Fruit fly (Drosophila melanogaster) whole organism, embryonic: ENCODE data around the gene CG42751.

ENCODE experiments used
- Ada2b ChIP-seq: fragments of 200-800 bp; sonication (Bioruptor generic); IDR thresholded peaks from 2 replicates; pipeline ENCODE4 v1.3.6; 2022; ENCODE audit warnings: missing biosample characterization, missing genetic modification characterization
- Atf6 ChIP-seq: fragments of 200-800 bp; sonication (Bioruptor generic); IDR thresholded peaks from 2 replicates; pipeline ENCODE4 v1.3.6; 2022; ENCODE audit warnings: missing biosample characterization, missing genetic modification characterization
- CG11560 ChIP-seq: fragments of 200-800 bp; sonication (Bioruptor generic); IDR thresholded peaks from 3 replicates; pipeline ENCODE4 v1.3.6; 2022; ENCODE audit warnings: missing biosample characterization, missing genetic modification characterization
- CG12071 ChIP-seq: fragments of 200-800 bp; sonication (Bioruptor generic); optimal IDR thresholded peaks from 3 replicates; lab custom pipeline; 2018; ENCODE audit warnings: missing biosample characterization, mild to moderate bottlenecking, missing genetic modification characterization
- CG12659 ChIP-seq: fragments of 200-800 bp; sonication (Bioruptor generic); optimal IDR thresholded peaks from 3 replicates; lab custom pipeline; 2017; ENCODE audit warnings: mild to moderate bottlenecking, missing biosample characterization, missing genetic modification reagents, missing genetic modification characterization
- CG14710 ChIP-seq: fragments of 200-800 bp; sonication (Bioruptor generic); optimal IDR thresholded peaks from 3 replicates; lab custom pipeline; 2019; ENCODE audit warnings: missing biosample characterization, mild to moderate bottlenecking, missing genetic modification characterization, moderate library complexity
- CG1602 ChIP-seq: fragments of 200-800 bp; sonication (Bioruptor generic); optimal IDR thresholded peaks from 3 replicates; lab custom pipeline; 2016; ENCODE audit warnings: missing biosample characterization, missing genetic modification characterization
- CG17802 ChIP-seq: fragments of 200-800 bp; sonication (Bioruptor generic); optimal IDR thresholded peaks from 2 replicates; lab custom pipeline; 2018; ENCODE audit warnings: missing biosample characterization, mild to moderate bottlenecking, missing genetic modification characterization, moderate library complexity
- CG17829 ChIP-seq: fragments of 200-800 bp; optimal IDR thresholded peaks from 2 replicates; lab custom pipeline; 2019; ENCODE audit warnings: missing biosample characterization, mild to moderate bottlenecking, missing genetic modification characterization, moderate library complexity
- CG2120 ChIP-seq: fragments of 200-800 bp; sonication (Bioruptor generic); optimal IDR thresholded peaks from 3 replicates; lab custom pipeline; 2016; ENCODE audit warnings: missing biosample characterization, missing genetic modification characterization
- CG31441 ChIP-seq: fragments of 200-800 bp; sonication (Bioruptor generic); IDR thresholded peaks from 2 replicates; pipeline ENCODE4 v1.3.6; 2022; ENCODE audit warnings: missing biosample characterization, missing genetic modification characterization
- CG3281 ChIP-seq: fragments of 200-800 bp; sonication (Bioruptor generic); optimal IDR thresholded peaks from 3 replicates; lab custom pipeline; 2017; ENCODE audit warnings: missing biosample characterization, mild to moderate bottlenecking, missing genetic modification characterization
- CG4282 ChIP-seq: fragments of 200-800 bp; sonication (Bioruptor generic); optimal IDR thresholded peaks from 2 replicates; lab custom pipeline; 2016; ENCODE audit warnings: missing biosample characterization, missing genetic modification characterization
- CG6254 ChIP-seq: fragments of 200-800 bp; sonication (Bioruptor generic); optimal IDR thresholded peaks from 3 replicates; lab custom pipeline; 2017; ENCODE audit warnings: mild to moderate bottlenecking, missing biosample characterization, missing genetic modification reagents, missing genetic modification characterization
- CG6654 ChIP-seq: fragments of 200-800 bp; sonication (Bioruptor generic); optimal IDR thresholded peaks from 2 replicates; lab custom pipeline; 2017; ENCODE audit warnings: missing biosample characterization, mild to moderate bottlenecking, missing genetic modification characterization
- CG6689 ChIP-seq: fragments of 200-800 bp; sonication (Bioruptor generic); IDR thresholded peaks from 2 replicates; pipeline ENCODE4 v1.3.6; 2022; ENCODE audit warnings: missing biosample characterization, missing genetic modification characterization
- CG7556 ChIP-seq: fragments of 200-800 bp; sonication (Bioruptor generic); optimal IDR thresholded peaks from 2 replicates; lab custom pipeline; 2017; ENCODE audit warnings: missing biosample characterization, mild to moderate bottlenecking, missing genetic modification characterization
- CG7987 ChIP-seq: fragments of 200-800 bp; sonication (Bioruptor generic); optimal IDR thresholded peaks from 2 replicates; lab custom pipeline; 2018; ENCODE audit warnings: missing biosample characterization, mild to moderate bottlenecking, missing genetic modification characterization, moderate library complexity
- CG8281 ChIP-seq: fragments of 200-800 bp; sonication (Bioruptor generic); optimal IDR thresholded peaks from 2 replicates; lab custom pipeline; 2018; ENCODE audit warnings: missing biosample characterization, mild to moderate bottlenecking, missing genetic modification characterization, moderate library complexity
- CG9817 ChIP-seq: fragments of 200-800 bp; sonication (Bioruptor generic); optimal IDR thresholded peaks from 2 replicates; lab custom pipeline; 2018; ENCODE audit warnings: missing biosample characterization, mild to moderate bottlenecking, missing genetic modification characterization, moderate library complexity
- CG9932 ChIP-seq: fragments of 200-800 bp; sonication (Bioruptor generic); IDR thresholded peaks from 2 replicates; pipeline ENCODE4 v1.3.6; 2022; ENCODE audit warnings: missing biosample characterization, missing genetic modification characterization
- Dek ChIP-seq: fragments of 200-800 bp; sonication (Bioruptor generic); optimal IDR thresholded peaks from 3 replicates; lab custom pipeline; 2019; ENCODE audit warnings: missing biosample characterization, mild to moderate bottlenecking, missing genetic modification characterization, moderate library complexity
- Fer1 ChIP-seq: fragments of 200-800 bp; sonication (Bioruptor generic); optimal IDR thresholded peaks from 2 replicates; lab custom pipeline; 2017; ENCODE audit warnings: missing biosample characterization, mild to moderate bottlenecking, missing genetic modification characterization
- Fer3 ChIP-seq: fragments of 200-800 bp; sonication (Bioruptor generic); optimal IDR thresholded peaks from 2 replicates; lab custom pipeline; 2018; ENCODE audit warnings: missing biosample characterization, mild to moderate bottlenecking, missing genetic modification characterization, moderate library complexity
- GATAe ChIP-seq: fragments of 200-800 bp; sonication (Bioruptor generic); conservative IDR thresholded peaks from 2 replicates; pipeline ENCODE4 v1.3.6; 2022; ENCODE audit warnings: missing biosample characterization, missing genetic modification characterization
- HLHmδ ChIP-seq: fragments of 200-800 bp; sonication (Bioruptor generic); optimal IDR thresholded peaks from 2 replicates; lab custom pipeline; 2018; ENCODE audit warnings: missing biosample characterization, mild to moderate bottlenecking, missing genetic modification characterization, moderate library complexity
- Hmr ChIP-seq: fragments of 200-800 bp; sonication (Bioruptor generic); optimal IDR thresholded peaks from 3 replicates; lab custom pipeline; 2017; ENCODE audit warnings: mild to moderate bottlenecking, missing biosample characterization, missing genetic modification reagents, missing genetic modification characterization
- Max ChIP-seq: fragments of 200-800 bp; sonication (Bioruptor generic); optimal IDR thresholded peaks from 2 replicates; lab custom pipeline; 2016; ENCODE audit warnings: missing biosample characterization, mild to moderate bottlenecking, missing genetic modification characterization
- Meics ChIP-seq: fragments of 200-800 bp; sonication (Bioruptor generic); optimal IDR thresholded peaks from 2 replicates; lab custom pipeline; 2017; ENCODE audit warnings: missing biosample characterization, mild to moderate bottlenecking, missing genetic modification characterization
- NFAT ChIP-seq: fragments of 200-800 bp; sonication (Bioruptor generic); IDR thresholded peaks from 2 replicates; pipeline ENCODE4 v1.3.6; 2022; ENCODE audit warnings: missing biosample characterization, missing genetic modification characterization
- Poxn ChIP-seq: fragments of 200-800 bp; sonication (Bioruptor generic); IDR thresholded peaks from 2 replicates; pipeline ENCODE4 v1.3.6; 2022; ENCODE audit warnings: missing biosample characterization, missing genetic modification characterization
- Ptx1 ChIP-seq: fragments of 200-800 bp; sonication (Bioruptor generic); IDR thresholded peaks from 2 replicates; pipeline ENCODE4 v1.3.6; 2022; ENCODE audit warnings: missing biosample characterization, missing genetic modification characterization
- Usf ChIP-seq: fragments of 200-800 bp; sonication (Bioruptor generic); optimal IDR thresholded peaks from 2 replicates; lab custom pipeline; 2017; ENCODE audit warnings: missing genotype, missing biosample characterization, missing genetic modification characterization
- bigmax ChIP-seq: fragments of 200-800 bp; sonication (Bioruptor generic); optimal IDR thresholded peaks from 2 replicates; lab custom pipeline; 2018; ENCODE audit warnings: missing biosample characterization, mild to moderate bottlenecking, missing genetic modification characterization
- cg ChIP-seq: fragments of 200-800 bp; sonication (Bioruptor generic); optimal IDR thresholded peaks from 3 replicates; lab custom pipeline; 2019; ENCODE audit warnings: missing biosample characterization, mild to moderate bottlenecking, missing genetic modification characterization, moderate library complexity
- chm ChIP-seq: fragments of 200-800 bp; sonication (Bioruptor generic); IDR thresholded peaks from 2 replicates; pipeline ENCODE4 v1.3.6; 2022; ENCODE audit warnings: missing biosample characterization, missing genetic modification characterization
- ci ChIP-seq: fragments of 200-800 bp; sonication (Bioruptor generic); IDR thresholded peaks from 3 replicates; pipeline ENCODE4 v1.3.6; 2022; ENCODE audit warnings: missing biosample characterization, missing genetic modification characterization
- dmrt99B ChIP-seq: fragments of 200-800 bp; sonication (Bioruptor generic); optimal IDR thresholded peaks from 2 replicates; lab custom pipeline; 2018; ENCODE audit warnings: missing biosample characterization, mild to moderate bottlenecking, missing genetic modification characterization, moderate library complexity
- fd64A ChIP-seq: fragments of 200-800 bp; sonication (Bioruptor generic); optimal IDR thresholded peaks from 3 replicates; lab custom pipeline; 2018; ENCODE audit warnings: missing biosample characterization, mild to moderate bottlenecking, missing genetic modification characterization
- gro ChIP-seq: fragments of 200-800 bp; sonication (Bioruptor generic); optimal IDR thresholded peaks from 2 replicates; lab custom pipeline; 2016; ENCODE audit warnings: missing biosample characterization, missing genetic modification characterization
- hth ChIP-seq: fragments of >200 bp; optimal IDR thresholded peaks from 2 replicates; lab custom pipeline; 2017; ENCODE audit warnings: inconsistent platforms
- luna ChIP-seq: fragments of 200-800 bp; sonication (Bioruptor generic); optimal IDR thresholded peaks from 2 replicates; lab custom pipeline; 2016; ENCODE audit warnings: missing biosample characterization, missing genetic modification characterization
- nom ChIP-seq: fragments of 200-800 bp; sonication (Bioruptor generic); optimal IDR thresholded peaks from 2 replicates; lab custom pipeline; 2017; ENCODE audit warnings: missing biosample characterization, missing genetic modification characterization, mild to moderate bottlenecking, moderate library complexity, missing genetic modification reagents
- org-1 ChIP-seq: fragments of 200-800 bp; sonication (Bioruptor generic); optimal IDR thresholded peaks from 2 replicates; lab custom pipeline; 2017; ENCODE audit warnings: missing biosample characterization, missing genetic modification characterization
- rib ChIP-seq: fragments of 200-800 bp; sonication (Bioruptor generic); IDR thresholded peaks from 2 replicates; pipeline ENCODE4 v1.3.6; 2022; ENCODE audit warnings: missing biosample characterization, missing genetic modification characterization
- sc ChIP-seq, 3 experiments: fragments of >200 bp in 2 of 3; fragments of 200-800 bp in 1 of 3; sonication (Bioruptor generic) in 1 of 3; optimal IDR thresholded peaks; 2 replicates in 2 of 3; 3 replicates in 1 of 3; lab custom pipeline; 2017; ENCODE audit warnings: mild to moderate bottlenecking in 1 of 3, missing biosample characterization in 1 of 3, missing genetic modification characterization in 1 of 3, missing genetic modification reagents in 1 of 3
- schlank ChIP-seq: fragments of 200-800 bp; sonication (Bioruptor generic); optimal IDR thresholded peaks from 2 replicates; lab custom pipeline; 2018; ENCODE audit warnings: missing biosample characterization, mild to moderate bottlenecking, missing genetic modification characterization
- tgo ChIP-seq: fragments of 200-800 bp; sonication (Bioruptor generic); IDR thresholded peaks from 3 replicates; pipeline ENCODE4 v1.3.6; 2022; ENCODE audit warnings: missing biosample characterization, missing genetic modification characterization
- trem ChIP-seq: fragments of 200-800 bp; optimal IDR thresholded peaks from 3 replicates; lab custom pipeline; 2019; ENCODE audit warnings: missing biosample characterization, mild to moderate bottlenecking, missing genetic modification characterization, moderate library complexity
- wdn ChIP-seq: fragments of 200-800 bp; sonication (Bioruptor generic); IDR thresholded peaks from 2 replicates; pipeline ENCODE4 v1.3.6; 2022; ENCODE audit warnings: missing biosample characterization, missing genetic modification characterization

Gene CG42751

DNA sequence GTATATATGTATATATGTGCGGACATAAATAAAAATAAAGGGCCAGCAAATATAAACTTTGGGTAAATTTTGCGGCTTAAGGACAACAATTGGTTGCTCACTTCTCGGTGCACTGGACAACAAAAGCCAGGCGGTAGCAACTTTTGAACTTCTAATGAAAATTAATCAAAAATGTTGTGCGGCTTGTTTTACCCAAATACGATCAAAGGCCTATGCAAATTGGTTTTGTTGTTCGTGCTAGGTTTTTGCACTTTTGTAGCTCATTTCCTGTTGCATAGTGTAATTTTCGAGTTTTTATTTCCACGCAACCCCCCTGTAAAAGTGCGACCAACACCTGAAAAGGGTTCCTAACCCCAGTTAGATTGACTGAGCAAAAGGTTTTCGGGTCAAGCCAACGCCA lies 49.3 kb downstream of the CG42751 start (continued):
- peak; percentile 33 for TF ChIP-seq Fer3 (tag; lab: Kevin White, UChicago)
- TF ChIP-seq CG6654 (GFP tag; lab: Kevin White, UChicago) = no peak
- no peak for TF ChIP-seq sc (optimal IDR thresholded peaks at IDR 0.05; lab: Kevin White, UChicago)
- no peak for TF ChIP-seq sc (GFP tag; optimal IDR thresholded peaks at IDR 0.05; lab: Kevin White, UChicago)
- TF ChIP-seq CG8281 (tag; lab: Kevin White, UChicago) = no peak
- TF ChIP-seq gro = peak; percentile 10
- peak; percentile 21; the same call in 1 of the 3 replicates for TF ChIP-seq CG11560 (tag; lab: Robert Waterston, UW)
- TF ChIP-seq CG3281 (GFP tag; lab: Kevin White, UChicago) = peak; percentile 36
- TF ChIP-seq Hmr (GFP tag; lab: Kevin White, UChicago) = peak; percentile 43
- TF ChIP-seq fd64A = no peak
- TF ChIP-seq Dek (tag; lab: Kevin White, UChicago) = peak; percentile 13
- TF ChIP-seq tgo (GFP tag; lab: Robert Waterston, UW) = peak; percentile 26; the same call in 1 of the 3 replicates
- TF ChIP-seq Max (GFP tag; lab: Kevin White, UChicago) = no peak
- TF ChIP-seq Meics = peak; percentile 56
- TF ChIP-seq NFAT (GFP tag; lab: Robert Waterston, UW) = 0 out of 2 replicates have a peak, but pooled peaks have one; percentile 13
- TF ChIP-seq bigmax (GFP tag; lab: Kevin White, UChicago) = no peak
- no peak for TF ChIP-seq CG17829
- TF ChIP-seq nom (GFP tag; lab: Kevin White, UChicago) = no peak
- no peak for TF ChIP-seq Ada2b (GFP tag; lab: Robert Waterston, UW)
- TF ChIP-seq CG6254 (GFP tag; lab: Kevin White, UChicago) = no peak
- peak; percentile 47; the same call in 1 of the 2 replicates for TF ChIP-seq CG6689
- TF ChIP-seq Poxn (GFP tag; lab: Robert Waterston, UW) = 0 out of 2 replicates have a peak, but pooled peaks have one; percentile 18
- peak; percentile 40 for TF ChIP-seq CG7556
- peak; percentile 15 for TF ChIP-seq schlank (tag; lab: Kevin White, UChicago)
- TF ChIP-seq CG2120 (GFP tag; lab: Kevin White, UChicago) = peak; percentile 61
- TF ChIP-seq CG7987 = no peak
- 0 out of 2 replicates have a peak, but pooled peaks have one; percentile 26 for TF ChIP-seq wdn
- TF ChIP-seq chm (GFP tag; lab: Robert Waterston, UW) = peak; percentile 31; the same call in 1 of the 2 replicates
- TF ChIP-seq GATAe (GFP tag; lab: Robert Waterston, UW) = 0 out of 2 replicates have a peak, but pooled peaks have one; percentile 29
- TF ChIP-seq CG14710 (tag; lab: Kevin White, UChicago) = no peak
- TF ChIP-seq dmrt99B (tag; lab: Kevin White, UChicago) = peak; percentile 21
- no peak for TF ChIP-seq hth (lab: Kevin White, UChicago)
- peak; percentile 44 for TF ChIP-seq Fer1 (GFP tag; lab: Kevin White, UChicago)
- no peak for TF ChIP-seq luna (GFP tag; lab: Kevin White, UChicago)
- no peak for TF ChIP-seq CG4282 (GFP tag; lab: Kevin White, UChicago)
- no peak for TF ChIP-seq rib
- TF ChIP-seq CG17802 (tag; lab: Kevin White, UChicago) = no peak
- TF ChIP-seq CG9932 (GFP tag; lab: Robert Waterston, UW) = peak; percentile 50
- no peak for TF ChIP-seq trem (tag; lab: Kevin White, UChicago)
- TF ChIP-seq cg (GFP tag; lab: Kevin White, UChicago) = no peak
- TF ChIP-seq CG31441 (GFP tag; lab: Robert Waterston, UW) = no peak
- TF ChIP-seq HLHmδ (GFP tag; lab: Kevin White, UChicago) = no peak
- peak; percentile 3 for TF ChIP-seq CG12659
- peak; percentile 25 for TF ChIP-seq CG12071 (GFP tag; lab: Kevin White, UChicago)
- TF ChIP-seq CG9817 = peak; percentile 11
- 0 out of 2 replicates have a peak, but pooled peaks have one; percentile 19 for TF ChIP-seq Atf6
- TF ChIP-seq CG1602 (GFP tag; lab: Kevin White, UChicago) = no peak
- TF ChIP-seq org-1 (GFP tag; lab: Kevin White, UChicago) = peak; percentile 7
- no peak for TF ChIP-seq Usf (GFP tag; lab: Kevin White, UChicago)
- TF ChIP-seq Ptx1 (GFP tag; lab: Robert Waterston, UW) = peak; percentile 26; the same call in 1 of the 2 replicates
- 0 out of 3 replicates have a peak, but pooled peaks have one; percentile 41 for TF ChIP-seq ci (GFP tag; lab: Robert Waterston, UW)
